Fruit fly (Drosophila melanogaster): Measurements from ENCODE around the gene CG42558.
"Not testable (repeated sequence)": the region's sequence is repeated elsewhere in the genome, so short reads cannot be mapped to it uniquely, and the experiment has no call there.

CG42558 gene

DNA sequence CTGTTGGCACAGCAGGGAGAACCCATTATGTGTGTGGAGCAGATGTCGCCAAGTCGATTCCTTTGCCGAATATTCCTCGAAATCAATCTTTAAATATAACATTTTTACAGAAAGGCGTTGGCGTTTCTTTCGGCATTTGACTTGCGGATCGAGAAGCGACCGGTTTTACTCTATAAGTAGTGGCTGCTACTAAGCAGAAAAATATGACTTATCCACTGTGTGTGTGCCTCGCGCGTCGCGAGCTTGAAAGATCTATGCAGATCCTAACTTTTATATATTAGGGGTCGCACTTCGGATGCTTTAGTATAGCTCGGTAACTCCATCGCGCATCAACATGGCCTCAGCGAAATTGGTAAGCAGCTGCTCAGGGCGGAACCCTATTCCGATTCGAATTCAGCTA is 27.9 kb upstream of the CG42558 start, which contains the start of gene CG15515:
TSS of gene CG15515 (plus strand) at position 301 of the 400 bp plus-strand sequence.
- TF ChIP-seq CG34367 (tag; optimal IDR thresholded peaks at IDR 0.05) = no peak
- TF ChIP-seq gl (tag; optimal IDR thresholded peaks at IDR 0.05) = no peak
- TF ChIP-seq Pif1A (GFP tag; optimal IDR thresholded peaks at IDR 0.05) = no peak
- no peak for TF ChIP-seq CG13204 (GFP tag; optimal IDR thresholded peaks at IDR 0.05)
- no peak for TF ChIP-seq CG17806 (tag; optimal IDR thresholded peaks at IDR 0.05)
- no peak for TF ChIP-seq fd96Ca (GFP tag; IDR thresholded peaks at IDR 0.05)
- no peak for TF ChIP-seq CG14655 (GFP tag; optimal IDR thresholded peaks at IDR 0.05)
- no peak for TF ChIP-seq CG4496 (GFP tag; IDR thresholded peaks at IDR 0.05)
- no peak for TF ChIP-seq Ets98B (GFP tag; IDR thresholded peaks at IDR 0.05)
- no peak for TF ChIP-seq Snoo (tag; optimal IDR thresholded peaks at IDR 0.05)
- no peak for TF ChIP-seq D1 (tag; optimal IDR thresholded peaks at IDR 0.05)

DNA sequence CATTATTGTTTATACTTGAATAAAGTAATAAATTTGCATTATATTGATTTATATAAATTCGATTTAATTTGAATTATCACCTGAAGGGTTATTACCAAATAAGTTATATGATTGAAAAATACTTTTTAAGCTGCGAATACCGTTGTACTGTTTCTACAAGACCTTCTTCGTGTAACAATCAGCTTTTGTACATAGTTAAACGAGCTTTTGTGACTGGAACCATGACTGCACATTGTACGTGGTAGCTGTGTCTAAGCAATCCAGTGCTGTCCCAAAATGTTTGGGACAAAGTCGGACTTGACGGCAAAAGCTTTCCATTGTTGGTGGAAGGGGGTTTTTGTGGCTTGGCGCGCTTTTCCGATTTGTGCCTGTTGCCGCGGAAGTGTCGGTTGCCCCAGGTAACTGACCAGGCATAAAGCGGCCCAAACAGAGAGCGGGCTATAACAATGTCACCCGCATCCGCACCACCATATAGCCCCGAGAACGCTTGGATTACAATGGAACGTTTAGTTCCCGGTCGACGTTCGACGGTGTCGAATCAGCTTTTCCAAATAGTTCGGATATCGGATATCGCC is 25.4 kb upstream of the CG42558 start, which contains the start of gene CG31036:
TSS of gene CG31036 (plus strand) at position 507 of the 575 bp plus-strand sequence.
- TF ChIP-seq Snoo (tag; optimal IDR thresholded peaks at IDR 0.05) = no peak
- TF ChIP-seq CG8301 (tag; optimal IDR thresholded peaks at IDR 0.05) = no peak

DNA sequence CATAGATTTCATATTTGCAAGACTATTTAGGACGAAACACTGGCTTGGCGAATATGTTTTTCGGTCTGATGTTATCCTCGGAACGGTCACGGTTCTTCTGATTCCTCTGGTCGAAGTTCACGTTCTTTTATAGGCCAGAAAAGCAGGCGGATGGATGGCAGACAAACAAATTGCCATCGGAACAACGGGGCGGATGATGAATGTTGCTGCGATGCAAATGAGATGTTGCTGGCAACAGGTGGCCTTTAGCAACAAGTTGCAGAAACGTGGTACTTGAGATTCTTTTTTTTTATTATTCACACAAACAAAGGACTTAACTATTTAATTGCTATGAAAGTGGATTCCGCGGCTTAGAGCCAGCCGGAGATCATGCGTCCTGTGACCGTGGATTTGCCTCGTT is 18.8 kb upstream of the CG42558 start, which contains the start of gene Capa:
TSS of gene Capa (minus strand) at position 101 of the 400 bp plus-strand sequence.
- no peak for TF ChIP-seq Ets98B (GFP tag; IDR thresholded peaks at IDR 0.05)
- TF ChIP-seq Pif1B (GFP tag; optimal IDR thresholded peaks at IDR 0.05) = no peak
- TF ChIP-seq CG14655 (GFP tag; optimal IDR thresholded peaks at IDR 0.05) = no peak
- TF ChIP-seq CG10348 (GFP tag; IDR thresholded peaks at IDR 0.05) = no peak
- no peak for TF ChIP-seq CG34367 (tag; optimal IDR thresholded peaks at IDR 0.05)
- no peak for TF ChIP-seq CG8301 (tag; optimal IDR thresholded peaks at IDR 0.05)
- TF ChIP-seq CG32121 (GFP tag; IDR thresholded peaks at IDR 0.05) = no peak
- no peak for TF ChIP-seq CG17806 (tag; optimal IDR thresholded peaks at IDR 0.05)
- no peak for TF ChIP-seq fd96Ca (GFP tag; IDR thresholded peaks at IDR 0.05)
- TF ChIP-seq CG13204 (GFP tag; optimal IDR thresholded peaks at IDR 0.05) = no peak
- TF ChIP-seq Pif1A (GFP tag; optimal IDR thresholded peaks at IDR 0.05) = no peak

- TF ChIP-seq D1 (tag; optimal IDR thresholded peaks at IDR 0.05) (no peak), CG12605 (GFP tag; IDR thresholded peaks at IDR 0.05) (no peak), CG14655 (GFP tag; optimal IDR thresholded peaks at IDR 0.05) (no peak), Pif1A (GFP tag; optimal IDR thresholded peaks at IDR 0.05) (no peak), CG17806 (tag; optimal IDR thresholded peaks at IDR 0.05) (no peak), CG4496 (GFP tag; IDR thresholded peaks at IDR 0.05) (no peak), Pif1B (GFP tag; optimal IDR thresholded peaks at IDR 0.05) (no peak), Snoo (tag; optimal IDR thresholded peaks at IDR 0.05) (no peak), CG32121 (GFP tag; IDR thresholded peaks at IDR 0.05) (no peak), rn (GFP tag; IDR thresholded peaks at IDR 0.05) (no peak), gl (tag; optimal IDR thresholded peaks at IDR 0.05) (no peak), CG34367 (tag; optimal IDR thresholded peaks at IDR 0.05) (no peak)
Observed at dm6 chr3R:29920189-29920588, 12.9 kb upstream of the CG42558 start, which contains the start of gene trp. trp (minus strand) TSS chr3R:29920289.

DNA sequence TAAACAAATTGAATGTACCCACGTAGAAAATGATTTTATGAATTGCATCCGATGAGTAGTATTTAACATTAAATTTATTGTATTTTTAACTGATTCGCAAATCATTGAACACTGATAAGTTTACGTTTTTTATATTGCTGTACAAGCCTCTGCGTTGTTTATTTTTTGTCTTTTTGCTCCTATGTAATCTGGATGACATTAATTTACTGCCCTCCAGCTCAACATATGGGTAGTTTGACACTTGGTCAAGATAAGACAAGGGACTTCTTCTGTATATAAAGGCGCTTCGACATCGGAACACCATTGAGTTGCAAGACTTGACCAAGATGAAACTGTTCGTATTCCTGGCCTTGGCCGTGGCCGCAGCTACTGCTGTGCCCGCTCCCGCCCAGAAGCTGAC is 11.2 kb upstream of the CG42558 start, which contains the start of gene Jon99Ciii:
TSS of gene Jon99Ciii (plus strand) at position 301 of the 400 bp plus-strand sequence.
- TF ChIP-seq gl (tag; optimal IDR thresholded peaks at IDR 0.05); D1 (tag; optimal IDR thresholded peaks at IDR 0.05); CG10348 (GFP tag; IDR thresholded peaks at IDR 0.05): not testable (repeated sequence)

- not testable (repeated sequence) for TF ChIP-seq CG8159 (tag; optimal IDR thresholded peaks at IDR 0.05); Snoo (tag; optimal IDR thresholded peaks at IDR 0.05); CG32121 (GFP tag; IDR thresholded peaks at IDR 0.05)
Observed at dm6 chr3R:29924515-29924914, 8.6 kb upstream of the CG42558 start, which contains the start of gene Jon99Cii. Jon99Cii (minus strand) TSS chr3R:29924615.

DNA sequence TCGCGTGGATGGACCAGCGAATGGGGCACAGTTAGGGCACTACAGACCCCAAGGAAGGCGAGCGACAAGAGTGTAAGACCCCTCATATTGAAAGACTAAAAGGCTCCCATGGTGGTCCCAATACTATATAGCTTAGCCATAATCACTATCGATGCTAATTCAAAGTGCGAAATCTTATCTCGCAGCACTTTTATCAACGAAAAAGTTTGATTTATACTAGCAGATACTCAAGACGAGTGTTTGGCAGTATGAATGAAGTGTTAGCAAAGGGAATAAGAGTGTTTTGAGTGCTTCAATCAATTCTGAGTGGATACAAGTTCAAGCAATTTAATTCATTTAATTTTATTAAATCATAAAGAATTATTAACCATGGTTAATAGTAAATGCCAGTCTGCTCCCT is 7.0 kb upstream of the CG42558 start, which contains the start of gene Jon99Ci:
TSS of gene Jon99Ci (minus strand) at position 101 of the 400 bp plus-strand sequence.
- TF ChIP-seq gl (tag; optimal IDR thresholded peaks at IDR 0.05) (no peak), CG15710 (tag; optimal IDR thresholded peaks at IDR 0.05) (no peak), CG13204 (GFP tag; optimal IDR thresholded peaks at IDR 0.05) (no peak), CG12605 (GFP tag; IDR thresholded peaks at IDR 0.05) (no peak), CG4496 (GFP tag; IDR thresholded peaks at IDR 0.05) (no peak), Ets98B (GFP tag; IDR thresholded peaks at IDR 0.05) (no peak), CG10348 (GFP tag; IDR thresholded peaks at IDR 0.05) (no peak)

DNA sequence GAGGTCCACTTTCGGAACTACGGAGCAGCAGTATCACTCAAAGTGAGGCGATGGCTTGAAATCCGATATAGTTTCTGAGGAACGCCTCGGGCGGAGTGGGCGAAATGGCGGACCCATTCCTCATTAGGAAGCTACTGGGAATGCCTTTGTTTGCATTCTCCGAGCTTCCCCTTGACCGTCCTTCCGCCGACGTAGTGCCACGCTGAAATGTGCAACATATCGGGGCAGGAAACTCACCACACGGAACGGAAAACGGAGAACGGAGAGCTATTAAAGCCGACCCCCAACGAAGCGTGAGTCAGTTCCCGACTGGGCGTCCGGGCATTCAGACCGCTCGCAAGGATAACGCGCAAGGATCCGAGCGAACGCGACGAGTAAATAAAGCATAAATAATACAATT is 6.1 kb upstream of the CG42558 start, which contains the start of gene CG15522:
TSS of gene CG15522 (plus strand) at position 301 of the 400 bp plus-strand sequence.
- TF ChIP-seq Pif1A (GFP tag; optimal IDR thresholded peaks at IDR 0.05) (no peak), CG8159 (tag; optimal IDR thresholded peaks at IDR 0.05) (no peak), CG17806 (tag; optimal IDR thresholded peaks at IDR 0.05) (no peak), CG13204 (GFP tag; optimal IDR thresholded peaks at IDR 0.05) (no peak), D1 (tag; optimal IDR thresholded peaks at IDR 0.05) (no peak), CG12605 (GFP tag; IDR thresholded peaks at IDR 0.05) (no peak), fd96Ca (GFP tag; IDR thresholded peaks at IDR 0.05) (no peak), CG9948 (tag; optimal IDR thresholded peaks at IDR 0.05) (no peak), CG10348 (GFP tag; IDR thresholded peaks at IDR 0.05) (no peak), EcR (GFP tag; optimal IDR thresholded peaks at IDR 0.05) (no peak), CG15710 (tag; optimal IDR thresholded peaks at IDR 0.05) (no peak), Snoo (tag; optimal IDR thresholded peaks at IDR 0.05) (no peak), gl (tag; optimal IDR thresholded peaks at IDR 0.05) (no peak), CG14655 (GFP tag; optimal IDR thresholded peaks at IDR 0.05) (no peak), CG8301 (tag; optimal IDR thresholded peaks at IDR 0.05) (no peak), CG32121 (GFP tag; IDR thresholded peaks at IDR 0.05) (no peak), rn (GFP tag; IDR thresholded peaks at IDR 0.05) (no peak), CG4496 (GFP tag; IDR thresholded peaks at IDR 0.05) (no peak), Ets98B (GFP tag; IDR thresholded peaks at IDR 0.05) (no peak)

All from whole organism, pupa.